Fruit fly (Drosophila melanogaster): ENCODE measurements around the gene Keap1.

DNA sequence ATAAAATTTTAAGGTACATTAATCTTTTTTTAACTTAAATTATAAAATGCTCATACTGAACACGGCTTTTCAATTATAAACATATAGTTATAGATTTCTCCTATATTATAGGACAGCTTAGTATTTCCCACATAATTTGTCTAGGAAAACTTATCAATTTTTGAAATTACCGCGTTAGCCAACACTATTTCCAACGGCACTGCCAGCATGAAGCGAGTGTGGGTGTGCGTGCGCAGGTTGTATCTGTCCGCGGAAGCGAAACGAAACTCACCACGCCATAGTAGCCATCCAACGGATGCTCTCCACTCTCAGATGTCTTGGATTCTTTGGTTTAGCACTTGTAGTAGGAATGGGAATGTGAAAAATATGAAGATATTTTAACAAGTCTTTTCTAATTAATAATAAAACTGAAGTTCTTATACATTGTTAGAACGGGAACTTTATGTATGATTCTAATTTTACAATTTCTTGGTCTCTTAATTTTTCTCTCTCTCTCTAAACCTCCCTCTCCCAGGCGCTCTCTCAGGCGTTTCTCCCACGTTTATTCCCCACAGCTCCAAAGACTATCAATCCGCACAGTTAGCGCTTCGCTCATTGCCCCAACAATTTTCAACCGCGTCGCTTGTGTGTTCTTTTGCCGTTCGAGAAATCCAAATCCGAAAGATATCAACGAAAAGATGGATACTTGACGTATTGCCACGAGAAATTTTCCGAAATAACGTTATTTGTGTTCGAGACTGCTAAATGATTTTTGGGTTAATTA is 26.1 kb downstream of the Keap1 start, which contains the start of gene Dad:
- TF ChIP-seq Ets98B (GFP tag; IDR thresholded peaks at IDR 0.05) (no peak), CG12605 (GFP tag; IDR thresholded peaks at IDR 0.05) (peak; percentile 27; the same call in 1 of the 2 replicates), Pif1B (GFP tag; optimal IDR thresholded peaks at IDR 0.05) (peak; percentile 30), CG4496 (GFP tag; IDR thresholded peaks at IDR 0.05) (0 out of 3 replicates have a peak, but pooled peaks have one; percentile 13), rn (GFP tag; IDR thresholded peaks at IDR 0.05) (no peak), gl (tag; optimal IDR thresholded peaks at IDR 0.05) (no peak), Pif1A (GFP tag; optimal IDR thresholded peaks at IDR 0.05) (peak; percentile 39), CG32121 (GFP tag; IDR thresholded peaks at IDR 0.05) (no peak; the same call in 1 of the 2 replicates), EcR (GFP tag; optimal IDR thresholded peaks at IDR 0.05) (no peak), D1 (tag; optimal IDR thresholded peaks at IDR 0.05) (no peak), CG9948 (tag; optimal IDR thresholded peaks at IDR 0.05) (peak; percentile 29)
